Worm (Caenorhabditis elegans) whole organism, L3 larva: Measurements from ENCODE around the gene tbb-2.

Experiments
- aly-2 ChIP-seq: fragments of 150-350 bp; optimal IDR thresholded peaks from 2 replicates; lab custom pipeline; 2014; ENCODE audit warnings: missing biosample characterization, missing genetic modification characterization
- ceh-9 ChIP-seq: sonication (generic microtip); optimal IDR thresholded peaks from 2 replicates; lab custom pipeline; 2018; ENCODE audit warnings: missing biosample characterization, missing genetic modification characterization
- egl-27 ChIP-seq: sonication (generic microtip); optimal IDR thresholded peaks from 4 replicates; lab custom pipeline; 2017; ENCODE audit warnings: missing biosample characterization, missing genetic modification reagents, missing genetic modification characterization
- elt-1 ChIP-seq: fragments of 150-350 bp; optimal IDR thresholded peaks from 2 replicates; lab custom pipeline; 2014; ENCODE audit warnings: missing biosample characterization, missing genetic modification characterization
- fos-1 ChIP-seq: fragments of 150-350 bp; optimal IDR thresholded peaks from 2 replicates; lab custom pipeline; 2014; ENCODE audit warnings: missing biosample characterization, missing genetic modification characterization
- lin-39 ChIP-seq: fragments of 150-350 bp; optimal IDR thresholded peaks from 2 replicates; lab custom pipeline; 2018; ENCODE audit warnings: missing biosample characterization, missing genetic modification reagents, missing genetic modification characterization
- mdl-1 ChIP-seq: fragments of 150-350 bp; optimal IDR thresholded peaks from 2 replicates; lab custom pipeline; 2014; ENCODE audit warnings: missing biosample characterization, missing genetic modification characterization
- nhr-237 ChIP-seq: fragments of 150-350 bp; optimal IDR thresholded peaks from 2 replicates; lab custom pipeline; 2014; ENCODE audit warnings: missing biosample characterization, missing genetic modification characterization
- nhr-76 ChIP-seq: fragments of 150-350 bp; sonication (generic microtip); optimal IDR thresholded peaks from 5 replicates; lab custom pipeline; 2014; ENCODE audit warnings: missing biosample characterization, missing genetic modification characterization
- snpc-4 ChIP-seq: fragments of 150-350 bp; optimal IDR thresholded peaks from 2 replicates; lab custom pipeline; 2014; ENCODE audit warnings: missing biosample characterization, missing genetic modification characterization

DNA sequence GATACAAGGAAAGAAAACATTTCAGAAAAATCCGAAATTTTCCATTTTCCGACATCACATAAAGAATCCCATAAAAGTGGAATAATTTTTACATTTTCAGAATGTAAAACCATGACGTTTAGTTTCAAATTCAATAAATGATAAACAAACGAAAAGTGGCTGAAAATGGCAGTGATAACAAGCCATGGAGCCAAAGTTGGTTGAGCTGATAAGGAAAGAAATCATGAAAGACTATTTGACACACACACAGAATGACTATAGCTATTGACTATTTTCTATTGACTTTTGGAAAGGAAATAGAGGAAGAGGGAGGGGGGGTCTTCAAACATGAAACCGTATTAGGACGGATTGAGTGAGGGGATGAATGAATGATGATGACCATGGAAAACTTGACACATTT, 22.3 kb upstream of the tbb-2 start:
- TF ChIP-seq aly-2 (tag; lab: Kevin White, UChicago) (no peak), mdl-1 (tag; lab: Kevin White, UChicago) (no peak), ceh-9 (tag; lab: Kevin White, UChicago) (no peak), fos-1 (no peak), egl-27 (tag; lab: Kevin White, UChicago) (no peak), nhr-237 (tag; lab: Kevin White, UChicago) (no peak), elt-1 (tag; lab: Kevin White, UChicago) (no peak), snpc-4 (tag; lab: Kevin White, UChicago) (no peak), lin-39 (no peak), nhr-76 (tag; lab: Kevin White, UChicago) (no peak)
